Fruit fly (Drosophila melanogaster): ENCODE measurements around the gene Ufsp2.

dm6 chr3L:15539903-15540409 lies 36.4 kb upstream of the Ufsp2 start:
- TF ChIP-seq CG8478 (optimal IDR thresholded peaks at IDR 0.05): no peak
- TF ChIP-seq CTCF (optimal IDR thresholded peaks at IDR 0.05): no peak

All from S2 (cell line).